Worm (Caenorhabditis elegans) whole organism, L4 larva: Measurements from ENCODE around the gene mrpl-32.

Experiments
- D1046.2 ChIP-seq: fragments of 200-800 bp; sonication (Bioruptor generic); IDR thresholded peaks from 2 replicates; pipeline ENCODE4 v1.3.6; 2022; ENCODE audit warnings: missing genetic modification characterization, missing compliant biosample characterization
- F10B5.3 ChIP-seq: sonication (generic microtip); optimal IDR thresholded peaks from 2 replicates; lab custom pipeline; 2016; ENCODE audit warnings: mild to moderate bottlenecking, missing genetic modification characterization, missing compliant biosample characterization
- F49E8.2 ChIP-seq: sonication (generic microtip); optimal IDR thresholded peaks from 2 replicates; lab custom pipeline; 2016; ENCODE audit warnings: missing compliant biosample characterization, mild to moderate bottlenecking, missing genetic modification characterization, borderline replicate concordance
- R02D3.7 ChIP-seq: fragments of 150-350 bp; sonication (generic microtip); optimal IDR thresholded peaks from 3 replicates; lab custom pipeline; 2014; ENCODE audit warnings: missing biosample characterization, missing genetic modification characterization
- T20F7.1 ChIP-seq: fragments of 200-800 bp; sonication (Bioruptor generic); optimal IDR thresholded peaks from 2 replicates; lab custom pipeline; 2018; ENCODE audit warnings: mild to moderate bottlenecking, missing genetic modification characterization, missing compliant biosample characterization
- Y105C5A.15 ChIP-seq: fragments of 200-800 bp; sonication (Bioruptor generic); IDR thresholded peaks from 2 replicates; pipeline ENCODE4 v1.3.6; 2022; ENCODE audit warnings: missing genetic modification characterization, missing compliant biosample characterization
- Y48G9A.11 ChIP-seq: fragments of 200-800 bp; sonication (Bioruptor generic); IDR thresholded peaks from 2 replicates; pipeline ENCODE4 v1.3.6; 2022; ENCODE audit warnings: missing genetic modification reagents, missing genetic modification characterization, missing compliant biosample characterization
- Y75B8A.6 ChIP-seq: fragments of 200-800 bp; sonication (Bioruptor generic); IDR thresholded peaks from 2 replicates; pipeline ENCODE4 v1.3.6; 2022; ENCODE audit warnings: missing genetic modification reagents, missing genetic modification characterization, missing compliant biosample characterization
- ZK546.5 ChIP-seq, 2 experiments: sonication (generic microtip); optimal IDR thresholded peaks; 2 replicates each; lab custom pipeline; 2017; ENCODE audit warnings: missing biosample characterization in 2 of 2, missing genetic modification characterization in 2 of 2
- ceh-32 ChIP-seq: sonication (generic microtip); optimal IDR thresholded peaks from 2 replicates; lab custom pipeline; 2016; ENCODE audit warnings: mild to moderate bottlenecking, missing genetic modification characterization, missing compliant biosample characterization; ENCODE audit not compliant: poor library complexity
- ceh-62 ChIP-seq: sonication (generic microtip); optimal IDR thresholded peaks from 2 replicates; lab custom pipeline; 2017; ENCODE audit warnings: missing biosample characterization, missing genetic modification characterization
- ctbp-1 ChIP-seq: fragments of 200-800 bp; sonication (Bioruptor generic); IDR thresholded peaks from 2 replicates; pipeline ENCODE4 v1.3.6; 2022; ENCODE audit warnings: missing genetic modification reagents, missing genetic modification characterization, missing compliant biosample characterization
- daf-12 ChIP-seq: fragments of 150-350 bp; optimal IDR thresholded peaks from 2 replicates; lab custom pipeline; 2014; ENCODE audit warnings: missing biosample characterization, missing genetic modification reagents, missing genetic modification characterization
- daf-16 ChIP-seq, 3 experiments: sonication (generic microtip); optimal IDR thresholded peaks; 2 replicates each; lab custom pipeline; 2016 to 2017; ENCODE audit warnings: missing genetic modification characterization in 3 of 3, missing genetic modification reagents in 3 of 3, mild to moderate bottlenecking in 2 of 3, missing compliant biosample characterization in 2 of 3, missing biosample characterization in 1 of 3, moderate library complexity in 1 of 3
- daf-19 ChIP-seq: fragments of 200-800 bp; sonication (Bioruptor generic); conservative IDR thresholded peaks from 2 replicates; pipeline ENCODE4 v1.3.6; 2022; ENCODE audit warnings: missing genetic modification characterization, missing compliant biosample characterization
- daf-8 ChIP-seq: fragments of 200-800 bp; sonication (Bioruptor generic); IDR thresholded peaks from 2 replicates; pipeline ENCODE4 v1.3.6; 2022; ENCODE audit warnings: missing genetic modification characterization, missing compliant biosample characterization
- dmd-6 ChIP-seq: fragments of 200-800 bp; sonication (Bioruptor generic); IDR thresholded peaks from 2 replicates; pipeline ENCODE4 v1.3.6; 2022; ENCODE audit warnings: missing genetic modification reagents, missing genetic modification characterization, missing compliant biosample characterization
- dmd-9 ChIP-seq: fragments of 200-800 bp; sonication (Bioruptor generic); IDR thresholded peaks from 2 replicates; pipeline ENCODE4 v1.3.6; 2022; ENCODE audit warnings: missing genetic modification reagents, missing genetic modification characterization, missing compliant biosample characterization
- dve-1 ChIP-seq: sonication (generic microtip); optimal IDR thresholded peaks from 2 replicates; lab custom pipeline; 2017; ENCODE audit warnings: antibody characterized with exemption, mild to moderate bottlenecking, missing genetic modification characterization, missing compliant biosample characterization; ENCODE audit not compliant: insufficient read depth
- egl-43 ChIP-seq: fragments of 200-800 bp; sonication (Bioruptor generic); IDR thresholded peaks from 2 replicates; pipeline ENCODE4 v1.3.6; 2022; ENCODE audit warnings: missing genetic modification reagents, missing genetic modification characterization, missing compliant biosample characterization
- hlh-11 ChIP-seq: fragments of 200-800 bp; sonication (Bioruptor generic); optimal IDR thresholded peaks from 2 replicates; lab custom pipeline; 2018; ENCODE audit warnings: mild to moderate bottlenecking, missing genetic modification characterization, missing compliant biosample characterization
- hlh-30 ChIP-seq: sonication (generic microtip); optimal IDR thresholded peaks from 2 replicates; lab custom pipeline; 2017; ENCODE audit warnings: antibody characterized with exemption, mild to moderate bottlenecking, missing genetic modification characterization, missing compliant biosample characterization; ENCODE audit not compliant: insufficient read depth
- jun-1 ChIP-seq: fragments of 150-350 bp; optimal IDR thresholded peaks from 2 replicates; lab custom pipeline; 2014; ENCODE audit warnings: missing biosample characterization, missing genetic modification reagents, missing genetic modification characterization
- lin-1 ChIP-seq: fragments of 200-800 bp; sonication (Bioruptor generic); IDR thresholded peaks from 2 replicates; pipeline ENCODE4 v1.3.6; 2022; ENCODE audit warnings: missing genetic modification reagents, missing genetic modification characterization, missing compliant biosample characterization
- lin-38 ChIP-seq: fragments of 200-800 bp; sonication (Bioruptor generic); IDR thresholded peaks from 2 replicates; pipeline ENCODE4 v1.3.6; 2022; ENCODE audit warnings: missing genetic modification reagents, missing genetic modification characterization, missing compliant biosample characterization
- lsy-2 ChIP-seq, 2 experiments: fragments of 150-350 bp in 1 of 2; sonication (generic microtip) in 1 of 2; optimal IDR thresholded peaks; 2 replicates each; lab custom pipeline; 2014 to 2017; ENCODE audit warnings: missing biosample characterization in 2 of 2, missing genetic modification characterization in 2 of 2
- madf-5 ChIP-seq, 2 experiments: fragments of 200-800 bp; sonication (Bioruptor generic); IDR thresholded peaks; 2 replicates each; pipeline ENCODE4 v1.3.6; 2022; ENCODE audit warnings: missing compliant biosample characterization in 2 of 2, missing genetic modification characterization in 2 of 2
- madf-9 ChIP-seq: fragments of 200-800 bp; sonication (Bioruptor generic); conservative IDR thresholded peaks from 2 replicates; pipeline ENCODE4 v1.3.6; 2022; ENCODE audit warnings: missing genetic modification reagents, missing genetic modification characterization, missing compliant biosample characterization
- mxl-2 ChIP-seq: fragments of 200-800 bp; sonication (Bioruptor generic); conservative IDR thresholded peaks from 2 replicates; pipeline ENCODE4 v1.3.6; 2022; ENCODE audit warnings: missing genetic modification reagents, missing genetic modification characterization, missing compliant biosample characterization
- nhr-10 ChIP-seq: fragments of 150-350 bp; optimal IDR thresholded peaks from 2 replicates; lab custom pipeline; 2014; ENCODE audit warnings: missing biosample characterization, missing genetic modification characterization
- nhr-102 ChIP-seq: sonication (generic microtip); optimal IDR thresholded peaks from 2 replicates; lab custom pipeline; 2016; ENCODE audit warnings: mild to moderate bottlenecking, missing genetic modification characterization, moderate library complexity, missing compliant biosample characterization
- nhr-28 ChIP-seq: fragments of 150-350 bp; optimal IDR thresholded peaks from 2 replicates; lab custom pipeline; 2014; ENCODE audit warnings: missing biosample characterization, missing genetic modification characterization
- nhr-42 ChIP-seq: fragments of 200-800 bp; sonication (Bioruptor generic); IDR thresholded peaks from 2 replicates; pipeline ENCODE4 v1.3.6; 2022; ENCODE audit warnings: missing genetic modification characterization, missing compliant biosample characterization
- pqm-1 ChIP-seq: sonication (generic microtip); optimal IDR thresholded peaks from 2 replicates; lab custom pipeline; 2017; ENCODE audit warnings: missing biosample characterization, missing genetic modification characterization
- saeg-2 ChIP-seq: fragments of 200-800 bp; sonication (Bioruptor generic); IDR thresholded peaks from 2 replicates; pipeline ENCODE4 v1.3.6; 2022; ENCODE audit warnings: missing genetic modification reagents, missing genetic modification characterization, missing compliant biosample characterization
- sdz-12 ChIP-seq: fragments of 200-800 bp; sonication (Bioruptor generic); optimal IDR thresholded peaks from 2 replicates; lab custom pipeline; 2018; ENCODE audit warnings: mild to moderate bottlenecking, missing genetic modification characterization, missing compliant biosample characterization
- snpc-1.2 ChIP-seq: fragments of 200-800 bp; sonication (Bioruptor generic); IDR thresholded peaks from 2 replicates; pipeline ENCODE4 v1.3.6; 2022; ENCODE audit warnings: missing genetic modification reagents, missing genetic modification characterization, missing compliant biosample characterization
- spr-1 ChIP-seq: sonication (generic microtip); optimal IDR thresholded peaks from 2 replicates; lab custom pipeline; 2016; ENCODE audit warnings: mild to moderate bottlenecking, missing genetic modification characterization, missing compliant biosample characterization
- tra-1 ChIP-seq: fragments of 200-800 bp; sonication (Bioruptor generic); IDR thresholded peaks from 2 replicates; pipeline ENCODE4 v1.3.6; 2022; ENCODE audit warnings: missing genetic modification reagents, missing genetic modification characterization, missing compliant biosample characterization
- unc-62 ChIP-seq, 3 experiments: fragments of 150-350 bp in 1 of 3; sonication (generic microtip); optimal IDR thresholded peaks in 2 of 3; peaks in 1 of 3; 1 replicate in 1 of 3; 2 replicates in 2 of 3; lab custom pipeline; 2014 to 2017; ENCODE audit warnings: missing biosample characterization in 3 of 3, missing genetic modification characterization in 3 of 3, missing genetic modification reagents in 3 of 3, missing genotype in 1 of 3

mrpl-32 gene

DNA sequence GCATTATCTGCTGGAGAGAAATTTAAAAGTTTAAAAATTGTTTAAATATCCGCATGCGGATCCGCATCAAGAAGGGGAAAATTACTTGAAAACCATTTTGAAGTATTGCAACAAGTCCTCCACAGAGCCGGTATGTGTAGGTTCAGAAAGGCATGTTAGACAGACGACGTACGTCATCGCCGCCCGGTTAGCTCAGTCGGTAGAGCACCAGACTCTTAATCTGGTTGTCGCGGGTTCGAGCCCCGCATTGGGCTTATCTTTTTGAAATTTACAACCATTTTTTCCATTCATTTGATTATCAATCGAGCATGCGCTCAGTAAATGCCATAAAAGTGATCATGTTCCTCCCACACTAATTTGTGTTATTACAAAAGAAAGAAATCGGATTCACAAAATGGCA lies 23.7 kb downstream of the mrpl-32 start (continued):
- TF ChIP-seq hlh-11 (no peak), mxl-2 (GFP tag; lab: Robert Waterston, UW) (no peak), jun-1 (tag; lab: Kevin White, UChicago) (no peak), snpc-1.2 (GFP tag; lab: Robert Waterston, UW) (peak; percentile 72), dmd-6 (no peak), F49E8.2 (no peak), T20F7.1 (GFP tag; lab: Kevin White, UChicago) (no peak), dve-1 (tag; lab: Kevin White, UChicago) (no peak), spr-1 (tag; lab: Kevin White, UChicago) (no peak), daf-8 (0 out of 2 replicates have a peak, but pooled peaks have one; percentile 43), madf-5 (GFP tag; IDR thresholded peaks at IDR 0.05; lab: Robert Waterston, UW) (peak in 1 of 2 experiments; percentile 65; a peak in 1 of 4 replicates), egl-43 (GFP tag; lab: Robert Waterston, UW) (peak; percentile 79), Y75B8A.6 (GFP tag; lab: Robert Waterston, UW) (no peak)

DNA sequence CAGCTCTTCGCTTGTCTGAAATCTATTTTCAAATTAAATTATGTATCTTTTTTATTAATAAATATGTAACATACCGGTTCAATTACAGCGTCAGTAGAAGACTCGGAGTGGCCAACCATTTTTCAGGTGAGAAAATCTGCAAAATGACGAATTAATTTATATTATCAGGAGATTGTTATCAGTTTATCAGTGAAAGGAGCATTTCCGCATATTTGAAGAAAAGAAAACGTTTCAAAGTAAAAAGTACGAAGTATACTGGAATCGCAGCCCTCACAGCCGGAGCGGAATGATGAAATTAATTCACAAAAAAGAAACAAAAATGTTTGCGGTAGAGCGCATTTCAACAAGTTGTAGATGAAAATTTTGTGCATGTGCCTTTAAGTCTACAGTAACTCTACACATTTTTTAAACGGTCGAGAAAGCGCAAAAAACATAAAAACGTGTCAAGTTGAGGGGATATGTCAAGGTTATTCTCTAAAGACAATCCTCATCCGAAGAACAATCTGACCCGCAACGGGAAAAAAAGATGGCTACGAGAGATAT lies 29.8 kb downstream of the mrpl-32 start:
- peak; percentile 16 for TF ChIP-seq nhr-28 (tag; lab: Kevin White, UChicago)
- TF ChIP-seq dmd-9: no peak
- no peak for TF ChIP-seq ctbp-1 (GFP tag; lab: Robert Waterston, UW)
- TF ChIP-seq dmd-6: peak; percentile 61
- TF ChIP-seq unc-62 (GFP tag; optimal IDR thresholded peaks at IDR 0.05 in 1 of 2; lab: Kevin White, UChicago): peak in 1 of 2 experiments; percentile 48
- no peak for TF ChIP-seq unc-62 (tag; optimal IDR thresholded peaks at IDR 0.05; lab: Kevin White, UChicago)
- TF ChIP-seq lin-1 (GFP tag; lab: Robert Waterston, UW): peak; percentile 15; the same call in 1 of the 2 replicates
- peak; percentile 3 for TF ChIP-seq T20F7.1 (GFP tag; lab: Kevin White, UChicago)
- TF ChIP-seq lin-38 (GFP tag; lab: Robert Waterston, UW): peak; percentile 64
- peak; percentile 24 for TF ChIP-seq pqm-1 (tag; lab: Kevin White, UChicago)
- peak; percentile 42 for TF ChIP-seq hlh-11
- TF ChIP-seq, all 104 proteins: peak for 8

DNA sequence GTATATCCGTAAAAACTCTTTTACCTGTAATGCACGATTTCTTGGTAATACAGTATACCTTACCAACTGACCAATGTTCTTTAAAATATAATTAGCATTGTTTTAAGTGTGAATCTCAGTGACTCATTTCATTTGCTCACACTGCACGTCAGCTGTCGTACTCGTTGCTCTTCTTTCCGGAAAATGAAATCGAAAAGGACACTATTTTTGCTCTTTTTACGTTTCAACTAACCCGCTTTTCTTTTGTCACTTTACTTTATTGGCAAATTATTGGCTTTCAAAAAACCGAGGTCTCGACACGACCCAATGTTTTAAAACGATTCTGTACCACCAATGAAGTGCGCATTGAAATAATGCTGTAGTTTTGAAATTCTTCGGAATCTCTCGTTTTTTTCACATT lies 30.8 kb downstream of the mrpl-32 start, which contains the start of gene F42H10.6:
TSS of gene F42H10.6 (minus strand) at position 101 of the 400 bp plus-strand sequence.
- no peak for TF ChIP-seq D1046.2 (GFP tag; lab: Robert Waterston, UW)
- no peak for TF ChIP-seq lin-38 (GFP tag; lab: Robert Waterston, UW)

DNA sequence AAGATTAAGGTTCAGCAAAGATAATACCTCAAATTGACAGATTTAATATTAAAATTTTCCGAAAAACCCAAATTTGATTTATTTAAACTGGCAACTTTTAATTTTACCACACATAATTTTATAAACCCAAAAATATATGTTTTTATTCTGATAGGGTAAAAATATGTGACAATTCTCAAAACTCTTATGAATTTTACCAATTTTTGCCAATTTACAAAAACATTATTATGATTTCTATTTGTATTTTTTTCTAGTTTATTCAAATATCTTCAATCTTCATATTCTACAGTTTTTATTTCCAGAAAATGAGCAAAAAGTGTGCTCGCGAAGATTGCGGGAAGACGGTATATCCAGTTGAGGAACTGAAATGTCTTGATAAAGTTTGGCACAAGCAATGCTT lies 34.3 kb downstream of the mrpl-32 start, which contains the start of gene F42H10.3:
TSS of gene F42H10.3 (plus strand) at position 301 of the 400 bp plus-strand sequence.
- no peak for TF ChIP-seq ctbp-1 (GFP tag; lab: Robert Waterston, UW)
- TF ChIP-seq egl-43 (GFP tag; lab: Robert Waterston, UW): no peak
- TF ChIP-seq Y105C5A.15 (GFP tag; lab: Robert Waterston, UW): no peak
- TF ChIP-seq dve-1 (tag; lab: Kevin White, UChicago): no peak
- TF ChIP-seq R02D3.7: no peak
- no peak for TF ChIP-seq nhr-102 (tag; lab: Kevin White, UChicago)
- no peak for TF ChIP-seq daf-12
- no peak for TF ChIP-seq unc-62 (GFP tag; optimal IDR thresholded peaks at IDR 0.05 in 1 of 2; lab: Kevin White, UChicago)
- TF ChIP-seq unc-62 (tag; optimal IDR thresholded peaks at IDR 0.05; lab: Kevin White, UChicago): no peak
- no peak for TF ChIP-seq nhr-10 (tag; lab: Kevin White, UChicago)

DNA sequence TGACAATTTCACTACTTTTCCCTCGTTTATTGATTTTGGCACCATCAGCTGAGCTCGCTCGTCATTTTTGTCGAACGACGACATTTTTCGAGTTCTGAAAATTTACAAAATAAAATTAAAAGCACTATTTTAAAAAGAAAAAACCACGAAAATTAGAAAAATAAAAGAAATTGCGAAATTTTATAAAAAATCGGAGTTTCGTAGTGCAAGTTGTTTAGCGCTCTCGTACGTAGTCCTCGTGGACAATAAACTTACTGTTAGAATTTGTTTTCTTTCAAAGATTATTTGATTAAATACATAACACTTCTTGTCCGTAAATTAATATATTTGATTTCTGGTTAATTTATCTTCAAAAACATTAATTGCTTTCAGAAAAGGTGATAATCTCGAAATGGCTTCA lies 40.7 kb downstream of the mrpl-32 start, which contains the start of the genes ess-2 and F42H10.2:
TSS of gene ess-2 (minus strand) at position 99 of the 400 bp plus-strand sequence.
TSS of gene F42H10.2 (plus strand) at position 367 of the 400 bp plus-strand sequence.
- TF ChIP-seq pqm-1 (tag; lab: Kevin White, UChicago) (no peak), tra-1 (no peak), ceh-32 (tag; lab: Kevin White, UChicago) (no peak), ZK546.5 (tag; optimal IDR thresholded peaks at IDR 0.05; lab: Kevin White, UChicago) (no peak), Y48G9A.11 (GFP tag; lab: Robert Waterston, UW) (no peak), daf-19 (no peak), sdz-12 (no peak), nhr-42 (no peak), hlh-30 (tag; lab: Kevin White, UChicago) (peak; percentile 26), ctbp-1 (GFP tag; lab: Robert Waterston, UW) (no peak), spr-1 (tag; lab: Kevin White, UChicago) (no peak), egl-43 (GFP tag; lab: Robert Waterston, UW) (no peak), daf-16 (GFP tag; optimal IDR thresholded peaks at IDR 0.05; lab: Kevin White, UChicago) (no peak), daf-16 (tag; optimal IDR thresholded peaks at IDR 0.05; lab: Kevin White, UChicago) (peak; percentile 27), F10B5.3 (tag; lab: Kevin White, UChicago) (no peak), ceh-62 (no peak), madf-9 (no peak), madf-5 (GFP tag; IDR thresholded peaks at IDR 0.05; lab: Robert Waterston, UW) (no peak), saeg-2 (no peak), lsy-2 (tag; optimal IDR thresholded peaks at IDR 0.05; lab: Kevin White, UChicago) (peak in 1 of 2 experiments; percentile 83)
